Worm (Caenorhabditis elegans) whole organism, L1 larva: ENCODE data around the gene hmg-4.
A peak's percentile ranks its signal among the peaks of the same experiment; 100 is the strongest.

Experiments
- C04F5.9 ChIP-seq: sonication (generic microtip); optimal IDR thresholded peaks from 2 replicates; lab custom pipeline; 2016; ENCODE audit warnings: missing genetic modification characterization, missing compliant biosample characterization
- C16A3.4 ChIP-seq: fragments of 150-350 bp; optimal IDR thresholded peaks from 2 replicates; lab custom pipeline; 2014; ENCODE audit warnings: missing biosample characterization, missing genetic modification characterization
- C34B4.2 ChIP-seq: sonication (generic microtip); optimal IDR thresholded peaks from 2 replicates; lab custom pipeline; 2017; ENCODE audit warnings: mild to moderate bottlenecking, missing genetic modification characterization, missing compliant biosample characterization
- F16B12.6 ChIP-seq: fragments of 150-350 bp; optimal IDR thresholded peaks from 2 replicates; lab custom pipeline; 2014; ENCODE audit warnings: missing biosample characterization, missing genetic modification characterization
- aly-2 ChIP-seq: fragments of 150-350 bp; optimal IDR thresholded peaks from 2 replicates; lab custom pipeline; 2014; ENCODE audit warnings: missing biosample characterization, missing genetic modification characterization
- blmp-1 ChIP-seq: fragments of 150-350 bp; optimal IDR thresholded peaks from 2 replicates; lab custom pipeline; 2014; ENCODE audit warnings: missing biosample characterization, missing genetic modification characterization
- ceh-63 ChIP-seq: fragments of 200-800 bp; sonication (Bioruptor generic); optimal IDR thresholded peaks from 2 replicates; lab custom pipeline; 2018; ENCODE audit warnings: mild to moderate bottlenecking, missing genetic modification characterization, missing compliant biosample characterization
- ceh-8 ChIP-seq: fragments of 200-800 bp; sonication (Bioruptor generic); optimal IDR thresholded peaks from 2 replicates; lab custom pipeline; 2018; ENCODE audit warnings: mild to moderate bottlenecking, missing genetic modification characterization, moderate library complexity, missing compliant biosample characterization
- ceh-82 ChIP-seq, 3 experiments: fragments of 150-350 bp in 1 of 3; sonication (generic microtip) in 2 of 3; optimal IDR thresholded peaks; 2 replicates each; lab custom pipeline; 2014 to 2017; ENCODE audit warnings: missing biosample characterization in 3 of 3, missing genetic modification characterization in 3 of 3
- ceh-88 ChIP-seq: fragments of 200-800 bp; sonication (Bioruptor generic); IDR thresholded peaks from 2 replicates; pipeline ENCODE4 v1.3.6; 2022; ENCODE audit warnings: missing genetic modification characterization, missing compliant biosample characterization
- ces-1 ChIP-seq: fragments of 150-350 bp; optimal IDR thresholded peaks from 2 replicates; lab custom pipeline; 2014; ENCODE audit warnings: missing biosample characterization, missing genetic modification reagents, missing genetic modification characterization
- dpl-1 ChIP-seq, 3 experiments: fragments of 150-350 bp in 2 of 3; sonication (generic microtip) in 1 of 3; optimal IDR thresholded peaks; 2 replicates each; lab custom pipeline; 2014 to 2017; ENCODE audit warnings: missing biosample characterization in 3 of 3, missing genetic modification characterization in 3 of 3, missing genetic modification reagents in 3 of 3
- dsc-1 ChIP-seq: sonication (generic microtip); optimal IDR thresholded peaks from 2 replicates; lab custom pipeline; 2016; ENCODE audit warnings: mild to moderate bottlenecking, missing genetic modification characterization, missing compliant biosample characterization
- efl-1 ChIP-seq, 4 experiments: fragments of 150-350 bp; optimal IDR thresholded peaks in 3 of 4; peaks in 1 of 4; 1 replicate in 1 of 4; 2 replicates in 3 of 4; lab custom pipeline; 2014; ENCODE audit warnings: missing biosample characterization in 2 of 4, missing genetic modification characterization in 2 of 4, missing genetic modification reagents in 2 of 4
- efl-3 ChIP-seq: fragments of 200-800 bp; sonication (Bioruptor generic); optimal IDR thresholded peaks from 2 replicates; lab custom pipeline; 2018; ENCODE audit warnings: mild to moderate bottlenecking, missing genetic modification characterization, missing compliant biosample characterization
- egl-27 ChIP-seq, 2 experiments: fragments of 150-350 bp in 1 of 2; sonication (generic microtip); optimal IDR thresholded peaks; 3 replicates each; lab custom pipeline; 2017 to 2018; ENCODE audit warnings: missing biosample characterization in 2 of 2, missing genetic modification characterization in 2 of 2, missing genetic modification reagents in 2 of 2
- elt-2 ChIP-seq: sonication (generic microtip); optimal IDR thresholded peaks from 2 replicates; lab custom pipeline; 2016; ENCODE audit warnings: missing genetic modification characterization, mild to moderate bottlenecking, inconsistent platforms, missing compliant biosample characterization, missing genetic modification reagents
- elt-3 ChIP-seq, 6 experiments: fragments of 150-350 bp in 1 of 6; sonication (generic microtip); optimal IDR thresholded peaks; 2 replicates each; lab custom pipeline; 2017 to 2018; ENCODE audit warnings: missing biosample characterization in 6 of 6, missing genetic modification characterization in 6 of 6, inconsistent platforms in 1 of 6
- ets-5 ChIP-seq: fragments of 200-800 bp; sonication (Bioruptor generic); IDR thresholded peaks from 2 replicates; pipeline ENCODE4 v1.3.6; 2022; ENCODE audit warnings: missing genetic modification characterization, missing compliant biosample characterization
- fkh-10 ChIP-seq: sonication (generic microtip); optimal IDR thresholded peaks from 2 replicates; lab custom pipeline; 2017; ENCODE audit warnings: missing biosample characterization, missing genetic modification reagents, missing genetic modification characterization
- fkh-4 ChIP-seq: sonication (generic microtip); optimal IDR thresholded peaks from 2 replicates; lab custom pipeline; 2016; ENCODE audit warnings: missing compliant biosample characterization, missing genetic modification characterization, borderline replicate concordance
- fos-1 ChIP-seq: fragments of 150-350 bp; optimal IDR thresholded peaks from 2 replicates; lab custom pipeline; 2014; ENCODE audit warnings: missing biosample characterization, missing genetic modification characterization
- grh-1 ChIP-seq: fragments of 200-800 bp; sonication (Bioruptor generic); IDR thresholded peaks from 2 replicates; pipeline ENCODE4 v1.3.6; 2022; ENCODE audit warnings: missing genetic modification reagents, missing genetic modification characterization, missing compliant biosample characterization
- hlh-17 ChIP-seq: fragments of 200-800 bp; sonication (Bioruptor generic); optimal IDR thresholded peaks from 2 replicates; lab custom pipeline; 2018; ENCODE audit warnings: missing genetic modification characterization, mild to moderate bottlenecking, missing compliant biosample characterization, moderate library complexity, borderline replicate concordance
- hlh-4 ChIP-seq: sonication (generic microtip); optimal IDR thresholded peaks from 2 replicates; lab custom pipeline; 2016; ENCODE audit warnings: mild to moderate bottlenecking, missing genetic modification characterization, missing compliant biosample characterization
- isw-1 ChIP-seq: fragments of 200-800 bp; sonication (Bioruptor generic); IDR thresholded peaks from 2 replicates; pipeline ENCODE4 v1.3.6; 2022; ENCODE audit warnings: missing genetic modification characterization, missing compliant biosample characterization
- jun-1 ChIP-seq: fragments of 150-350 bp; optimal IDR thresholded peaks from 2 replicates; lab custom pipeline; 2014; ENCODE audit warnings: missing biosample characterization, missing genetic modification reagents, missing genetic modification characterization
- lin-14 ChIP-seq: fragments of 200-800 bp; sonication (Bioruptor generic); optimal IDR thresholded peaks from 2 replicates; lab custom pipeline; 2018; ENCODE audit warnings: mild to moderate bottlenecking, missing genetic modification characterization, moderate library complexity, missing compliant biosample characterization
- lin-35 ChIP-seq, 2 experiments: fragments of 150-350 bp; optimal IDR thresholded peaks; 2 replicates each; lab custom pipeline; 2014; ENCODE audit warnings: missing biosample characterization in 2 of 2, missing genetic modification characterization in 2 of 2, missing genetic modification reagents in 2 of 2
- lin-39 ChIP-seq: fragments of 150-350 bp; optimal IDR thresholded peaks from 2 replicates; lab custom pipeline; 2014; ENCODE audit warnings: missing biosample characterization, missing genetic modification reagents, missing genetic modification characterization
- lir-3 ChIP-seq: sonication (generic microtip); optimal IDR thresholded peaks from 2 replicates; lab custom pipeline; 2016; ENCODE audit warnings: mild to moderate bottlenecking, missing genetic modification characterization, moderate library complexity, missing compliant biosample characterization; ENCODE audit not compliant: poor library complexity
- lsy-2 ChIP-seq, 2 experiments: fragments of 150-350 bp; optimal IDR thresholded peaks; 2 replicates each; lab custom pipeline; 2014; ENCODE audit warnings: missing biosample characterization in 2 of 2, missing genetic modification characterization in 2 of 2
- mdl-1 ChIP-seq, 2 experiments: fragments of 150-350 bp; optimal IDR thresholded peaks; 2 replicates each; lab custom pipeline; 2014 to 2017; ENCODE audit warnings: missing biosample characterization in 2 of 2, missing genetic modification characterization in 2 of 2, inconsistent platforms in 1 of 2
- mep-1 ChIP-seq: fragments of 150-350 bp; optimal IDR thresholded peaks from 2 replicates; lab custom pipeline; 2014; ENCODE audit warnings: missing biosample characterization, missing genetic modification characterization
- nhr-20 ChIP-seq: sonication (generic microtip); optimal IDR thresholded peaks from 2 replicates; lab custom pipeline; 2016; ENCODE audit warnings: mild to moderate bottlenecking, missing genetic modification characterization, missing compliant biosample characterization
- nhr-237 ChIP-seq: fragments of 150-350 bp; optimal IDR thresholded peaks from 2 replicates; lab custom pipeline; 2014; ENCODE audit warnings: missing biosample characterization, missing genetic modification characterization
- nhr-47 ChIP-seq: sonication (generic microtip); optimal IDR thresholded peaks from 2 replicates; lab custom pipeline; 2016; ENCODE audit warnings: mild to moderate bottlenecking, missing genetic modification characterization, moderate library complexity, missing compliant biosample characterization
- nhr-77 ChIP-seq: fragments of 150-350 bp; optimal IDR thresholded peaks from 2 replicates; lab custom pipeline; 2014; ENCODE audit warnings: missing biosample characterization, missing genetic modification characterization
- nhr-84 ChIP-seq: sonication (generic microtip); optimal IDR thresholded peaks from 2 replicates; lab custom pipeline; 2017; ENCODE audit warnings: missing biosample characterization, missing genetic modification characterization
- nhr-85 ChIP-seq: sonication (generic microtip); peaks from one replicate; lab custom pipeline; 2016; ENCODE audit warnings: missing genetic modification characterization, inconsistent platforms, missing compliant biosample characterization
- nhr-90 ChIP-seq: sonication (generic microtip); optimal IDR thresholded peaks from 2 replicates; lab custom pipeline; 2016; ENCODE audit warnings: mild to moderate bottlenecking, missing genetic modification characterization, missing compliant biosample characterization; ENCODE audit not compliant: poor library complexity
- pag-3 ChIP-seq: sonication (generic microtip); optimal IDR thresholded peaks from 2 replicates; lab custom pipeline; 2017; ENCODE audit warnings: missing genetic modification characterization, mild to moderate bottlenecking, missing compliant biosample characterization, antibody characterized with exemption, borderline replicate concordance; ENCODE audit not compliant: insufficient read depth
- skn-1 ChIP-seq: fragments of 150-350 bp; optimal IDR thresholded peaks from 2 replicates; lab custom pipeline; 2014; ENCODE audit warnings: missing biosample characterization, missing genetic modification characterization
- snpc-4 ChIP-seq: fragments of 150-350 bp; optimal IDR thresholded peaks from 2 replicates; lab custom pipeline; 2014; ENCODE audit warnings: missing biosample characterization, missing genetic modification characterization
- sox-4 ChIP-seq: sonication (generic microtip); optimal IDR thresholded peaks from 2 replicates; lab custom pipeline; 2016; ENCODE audit warnings: missing genetic modification characterization, missing compliant biosample characterization
- unc-30 ChIP-seq: sonication (generic microtip); optimal IDR thresholded peaks from 2 replicates; lab custom pipeline; 2017; ENCODE audit warnings: missing biosample characterization, missing genetic modification characterization
- unc-86 ChIP-seq: sonication (generic microtip); optimal IDR thresholded peaks from 2 replicates; lab custom pipeline; 2016; ENCODE audit warnings: missing genetic modification characterization, missing compliant biosample characterization
- vab-15 ChIP-seq: sonication (generic microtip); optimal IDR thresholded peaks from 2 replicates; lab custom pipeline; 2017; ENCODE audit warnings: missing genotype, mild to moderate bottlenecking, missing genetic modification characterization, missing compliant biosample characterization
- zip-4 ChIP-seq: fragments of 200-800 bp; sonication (Bioruptor generic); optimal IDR thresholded peaks from 2 replicates; lab custom pipeline; 2018; ENCODE audit warnings: mild to moderate bottlenecking, missing genetic modification characterization, moderate library complexity, missing compliant biosample characterization

The hmg-4 gene

ce11 chrIII:7395354-7395753, 14.0 kb upstream of the hmg-4 start, which contains the start of gene lgc-50:
Gene lgc-50, minus strand, starts transcription at chrIII:7395454.
- TF ChIP-seq lsy-2 (tag; optimal IDR thresholded peaks at IDR 0.05; lab: Kevin White, UChicago) (no peak), fos-1 (no peak), elt-2 (no peak), lir-3 (tag; lab: Kevin White, UChicago) (no peak), mep-1 (no peak), isw-1 (GFP tag; lab: Robert Waterston, UW) (no peak), nhr-47 (tag; lab: Kevin White, UChicago) (no peak), grh-1 (no peak), mdl-1 (tag; optimal IDR thresholded peaks at IDR 0.05; lab: Kevin White, UChicago) (no peak), ets-5 (GFP tag; lab: Robert Waterston, UW) (no peak), unc-86 (no peak), lin-14 (no peak), unc-30 (tag; lab: Kevin White, UChicago) (no peak), hlh-4 (tag; lab: Kevin White, UChicago) (no peak), fkh-10 (GFP tag; lab: Kevin White, UChicago) (no peak)

ce11 chrIII:7387359-7387758, 6.0 kb upstream of the hmg-4 start:
- no peak for TF ChIP-seq nhr-77 (tag; lab: Kevin White, UChicago)
- TF ChIP-seq skn-1 (tag; lab: Kevin White, UChicago): no peak
- TF ChIP-seq dsc-1 (tag; lab: Kevin White, UChicago): no peak
- TF ChIP-seq mdl-1 (tag; optimal IDR thresholded peaks at IDR 0.05; lab: Kevin White, UChicago): peak in 1 of 2 experiments; percentile 36
- no peak for TF ChIP-seq ceh-88 (GFP tag; lab: Robert Waterston, UW)
- TF ChIP-seq nhr-47 (tag; lab: Kevin White, UChicago): peak; percentile 54
- TF ChIP-seq nhr-85 (tag; lab: Kevin White, UChicago): no peak
- TF ChIP-seq nhr-84 (tag; lab: Kevin White, UChicago): no peak
- no peak for TF ChIP-seq sox-4 (tag; lab: Kevin White, UChicago)
- no peak for TF ChIP-seq snpc-4 (tag; lab: Kevin White, UChicago)
- TF ChIP-seq zip-4 (GFP tag; lab: Kevin White, UChicago): no peak
- no peak for TF ChIP-seq lin-39 (tag; lab: Kevin White, UChicago)
- peak in 2 of 3 experiments; percentile 2 to 16 for TF ChIP-seq dpl-1 (GFP tag; optimal IDR thresholded peaks at IDR 0.05; lab: Kevin White, UChicago)
- TF ChIP-seq fkh-4 (tag; lab: Kevin White, UChicago): no peak
- TF ChIP-seq nhr-237 (tag; lab: Kevin White, UChicago): no peak
- peak; percentile 8 for TF ChIP-seq mep-1
- TF ChIP-seq ceh-63 (GFP tag; lab: Kevin White, UChicago): no peak
- TF ChIP-seq elt-3 (tag; optimal IDR thresholded peaks at IDR 0.05; lab: Kevin White, UChicago): no peak
- TF ChIP-seq jun-1 (tag; lab: Kevin White, UChicago): peak; percentile 45
- no peak for TF ChIP-seq pag-3 (tag; lab: Kevin White, UChicago)
- no peak for TF ChIP-seq ces-1 (GFP tag; lab: Kevin White, UChicago)
- no peak for TF ChIP-seq hlh-17 (GFP tag; lab: Kevin White, UChicago)
- peak; percentile 18 to 36 for TF ChIP-seq lin-35 (GFP tag; optimal IDR thresholded peaks at IDR 0.05; lab: Kevin White, UChicago)
- TF ChIP-seq unc-86: peak; percentile 13
- TF ChIP-seq lir-3 (tag; lab: Kevin White, UChicago): no peak
- TF ChIP-seq C04F5.9: no peak
- no peak for TF ChIP-seq nhr-20 (tag; lab: Kevin White, UChicago)
- no peak for TF ChIP-seq vab-15 (tag; lab: Kevin White, UChicago)
- TF ChIP-seq elt-2: peak; percentile 27
- TF ChIP-seq ceh-8 (GFP tag; lab: Kevin White, UChicago): no peak
- no peak for TF ChIP-seq efl-3 (GFP tag; lab: Kevin White, UChicago)
- TF ChIP-seq aly-2 (tag; lab: Kevin White, UChicago): no peak
- TF ChIP-seq C34B4.2: no peak
- TF ChIP-seq nhr-90 (tag; lab: Kevin White, UChicago): peak; percentile 9
- no peak for TF ChIP-seq F16B12.6 (tag; lab: Kevin White, UChicago)
- no peak for TF ChIP-seq blmp-1 (tag; lab: Kevin White, UChicago)
- TF ChIP-seq lsy-2 (tag; optimal IDR thresholded peaks at IDR 0.05; lab: Kevin White, UChicago): peak in 1 of 2 experiments; percentile 52
- TF ChIP-seq egl-27 (tag; optimal IDR thresholded peaks at IDR 0.05; lab: Kevin White, UChicago): no peak
- TF ChIP-seq grh-1: no peak
- peak; percentile 66 for TF ChIP-seq lin-14
- TF ChIP-seq C16A3.4 (tag; lab: Kevin White, UChicago): no peak
- peak in 2 of 3 experiments; percentile 11 to 14 for TF ChIP-seq ceh-82 (tag; optimal IDR thresholded peaks at IDR 0.05; lab: Kevin White, UChicago)
- TF ChIP-seq efl-1 (optimal IDR thresholded peaks at IDR 0.05; lab: Kevin White, UChicago): peak; percentile 20 to 23
- peak; percentile 7 to 51 for TF ChIP-seq efl-1 (GFP tag; optimal IDR thresholded peaks at IDR 0.05 in 1 of 2; lab: Kevin White, UChicago)
